Fruit fly (Drosophila melanogaster) whole organism, embryonic: ENCODE measurements around the gene CG33258.

Source experiments
- Aef1 ChIP-seq: fragments of 200-800 bp; sonication (Bioruptor generic); IDR thresholded peaks from 3 replicates; pipeline ENCODE4 v1.3.6; 2022; ENCODE audit warnings: missing biosample characterization, missing genetic modification characterization
- B-H1 ChIP-seq: fragments of 200-800 bp; sonication (Bioruptor generic); IDR thresholded peaks from 3 replicates; pipeline ENCODE4 v1.3.6; 2022; ENCODE audit warnings: missing biosample characterization, missing genetic modification characterization
- CG10147 ChIP-seq: fragments of 200-800 bp; sonication (Bioruptor generic); optimal IDR thresholded peaks from 2 replicates; lab custom pipeline; 2019; ENCODE audit warnings: missing biosample characterization, mild to moderate bottlenecking, missing genetic modification characterization, moderate library complexity
- CG10565 ChIP-seq: fragments of 200-800 bp; sonication (Bioruptor generic); optimal IDR thresholded peaks from 3 replicates; lab custom pipeline; 2016; ENCODE audit warnings: missing biosample characterization, mild to moderate bottlenecking, missing genetic modification characterization
- CG10979 ChIP-seq: fragments of 200-800 bp; sonication (Bioruptor generic); optimal IDR thresholded peaks from 2 replicates; lab custom pipeline; 2018; ENCODE audit warnings: missing biosample characterization, mild to moderate bottlenecking, missing genetic modification characterization, moderate library complexity
- CG11093 ChIP-seq: fragments of 200-800 bp; sonication (Bioruptor generic); IDR thresholded peaks from 3 replicates; pipeline ENCODE4 v1.3.6; 2022; ENCODE audit warnings: missing biosample characterization, missing genetic modification characterization
- CG12219 ChIP-seq: fragments of 200-800 bp; sonication (Bioruptor generic); optimal IDR thresholded peaks from 3 replicates; lab custom pipeline; 2018; ENCODE audit warnings: missing biosample characterization, mild to moderate bottlenecking, missing genetic modification characterization
- CG13296 ChIP-seq: fragments of 200-800 bp; sonication (Bioruptor generic); optimal IDR thresholded peaks from 3 replicates; lab custom pipeline; 2018; ENCODE audit warnings: missing biosample characterization, mild to moderate bottlenecking, missing genetic modification characterization
- CG15696 ChIP-seq: fragments of 200-800 bp; sonication (Bioruptor generic); optimal IDR thresholded peaks from 2 replicates; lab custom pipeline; 2019; ENCODE audit warnings: missing biosample characterization, mild to moderate bottlenecking, missing genetic modification characterization, moderate library complexity
- CG16815 ChIP-seq: fragments of 200-800 bp; sonication (Bioruptor generic); optimal IDR thresholded peaks from 3 replicates; lab custom pipeline; 2017; ENCODE audit warnings: missing biosample characterization, mild to moderate bottlenecking, missing genetic modification characterization
- CG1792 ChIP-seq: fragments of 200-800 bp; sonication (Bioruptor generic); optimal IDR thresholded peaks from 2 replicates; lab custom pipeline; 2016; ENCODE audit warnings: missing biosample characterization, missing genetic modification characterization
- CG18011 ChIP-seq: fragments of 200-800 bp; sonication (Bioruptor generic); optimal IDR thresholded peaks from 2 replicates; lab custom pipeline; 2017; ENCODE audit warnings: missing biosample characterization, missing genetic modification characterization, mild to moderate bottlenecking, moderate library complexity, missing genotype
- CG2875 ChIP-seq: fragments of 200-800 bp; sonication (Bioruptor generic); optimal IDR thresholded peaks from 2 replicates; lab custom pipeline; 2017; ENCODE audit warnings: missing biosample characterization, mild to moderate bottlenecking, missing genetic modification characterization, missing genetic modification reagents
- CG32532 ChIP-seq: fragments of 200-800 bp; sonication (Bioruptor generic); IDR thresholded peaks from 2 replicates; pipeline ENCODE4 v1.3.6; 2022; ENCODE audit warnings: missing biosample characterization, missing genetic modification characterization
- CG32767 ChIP-seq: fragments of 200-800 bp; sonication (Bioruptor generic); IDR thresholded peaks from 2 replicates; pipeline ENCODE4 v1.3.6; 2022; ENCODE audit warnings: missing biosample characterization, missing genetic modification characterization
- CG33557 ChIP-seq: fragments of 200-800 bp; sonication (Bioruptor generic); optimal IDR thresholded peaks from 2 replicates; lab custom pipeline; 2019; ENCODE audit warnings: missing biosample characterization, mild to moderate bottlenecking, missing genetic modification characterization, moderate library complexity
- CG3847 ChIP-seq: fragments of 200-800 bp; sonication (Bioruptor generic); IDR thresholded peaks from 2 replicates; pipeline ENCODE4 v1.3.6; 2022; ENCODE audit warnings: missing biosample characterization, missing genetic modification characterization
- CG5245 ChIP-seq: fragments of 200-800 bp; sonication (Bioruptor generic); optimal IDR thresholded peaks from 3 replicates; lab custom pipeline; 2016; ENCODE audit warnings: missing biosample characterization, missing genetic modification characterization
- CG6854 ChIP-seq: fragments of 200-800 bp; sonication (Bioruptor generic); optimal IDR thresholded peaks from 3 replicates; lab custom pipeline; 2017; ENCODE audit warnings: missing biosample characterization, mild to moderate bottlenecking, missing genetic modification characterization
- CG7963 ChIP-seq: fragments of 200-800 bp; sonication (Bioruptor generic); IDR thresholded peaks from 3 replicates; pipeline ENCODE4 v1.3.6; 2022; ENCODE audit warnings: missing biosample characterization, missing genetic modification characterization; ENCODE audit not compliant: partially characterized antibody
- CG8089 ChIP-seq: fragments of 200-800 bp; sonication (Bioruptor generic); optimal IDR thresholded peaks from 3 replicates; lab custom pipeline; 2016; ENCODE audit warnings: missing biosample characterization, missing genetic modification characterization
- CG8765 ChIP-seq: fragments of 200-800 bp; sonication (Bioruptor generic); IDR thresholded peaks from 2 replicates; pipeline ENCODE4 v1.3.6; 2022; ENCODE audit warnings: missing biosample characterization, missing genetic modification characterization
- CG9215 ChIP-seq: fragments of 200-800 bp; sonication (Bioruptor generic); IDR thresholded peaks from 2 replicates; pipeline ENCODE4 v1.3.6; 2022; ENCODE audit warnings: missing biosample characterization, missing genetic modification characterization
- Camta ChIP-seq: fragments of 200-800 bp; sonication (Bioruptor generic); optimal IDR thresholded peaks from 2 replicates; lab custom pipeline; 2016; ENCODE audit warnings: missing biosample characterization, missing genetic modification characterization
- Dbx ChIP-seq: fragments of 200-800 bp; sonication (Bioruptor generic); IDR thresholded peaks from 3 replicates; pipeline ENCODE4 v1.3.6; 2022; ENCODE audit warnings: missing biosample characterization, missing genetic modification characterization
- ERR ChIP-seq: fragments of 200-800 bp; sonication (Bioruptor generic); optimal IDR thresholded peaks from 2 replicates; lab custom pipeline; 2016; ENCODE audit warnings: missing biosample characterization, missing genetic modification characterization
- HHEX ChIP-seq: fragments of 200-800 bp; sonication (Bioruptor generic); optimal IDR thresholded peaks from 3 replicates; lab custom pipeline; 2017; ENCODE audit warnings: missing biosample characterization, mild to moderate bottlenecking, missing genetic modification characterization, missing genetic modification reagents
- HLH4C ChIP-seq: fragments of 200-800 bp; sonication (Bioruptor generic); IDR thresholded peaks from 3 replicates; pipeline ENCODE4 v1.3.6; 2022; ENCODE audit warnings: missing biosample characterization, missing genetic modification characterization; ENCODE audit not compliant: partially characterized antibody
- Hr78 ChIP-seq, 2 experiments: fragments of 200-800 bp in 1 of 2; fragments of >200 bp in 1 of 2; sonication (Bioruptor generic) in 1 of 2; optimal IDR thresholded peaks; 2 replicates each; lab custom pipeline; 2017 to 2019; ENCODE audit warnings: missing biosample characterization in 2 of 2, missing genetic modification characterization in 2 of 2, mild to moderate bottlenecking in 1 of 2, moderate library complexity in 1 of 2
- MBD-R2 ChIP-seq: fragments of 200-800 bp; sonication (Bioruptor generic); IDR thresholded peaks from 2 replicates; pipeline ENCODE4 v1.3.6; 2022; ENCODE audit warnings: missing biosample characterization, missing genetic modification characterization
- Max ChIP-seq: fragments of 200-800 bp; sonication (Bioruptor generic); optimal IDR thresholded peaks from 2 replicates; lab custom pipeline; 2016; ENCODE audit warnings: missing biosample characterization, mild to moderate bottlenecking, missing genetic modification characterization
- Nf-YC ChIP-seq: fragments of 200-800 bp; optimal IDR thresholded peaks from 3 replicates; lab custom pipeline; 2019; ENCODE audit warnings: missing biosample characterization, mild to moderate bottlenecking, missing genetic modification characterization, moderate library complexity
- Sin3A ChIP-seq: fragments of >200 bp; optimal IDR thresholded peaks from 2 replicates; lab custom pipeline; 2018
- Sry-β ChIP-seq: fragments of 200-800 bp; sonication (Bioruptor generic); optimal IDR thresholded peaks from 2 replicates; lab custom pipeline; 2018; ENCODE audit warnings: missing biosample characterization, mild to moderate bottlenecking, missing genetic modification characterization, moderate library complexity
- amos ChIP-seq: fragments of 200-800 bp; sonication (Bioruptor generic); IDR thresholded peaks from 2 replicates; pipeline ENCODE4 v1.3.6; 2022; ENCODE audit warnings: missing biosample characterization, missing genetic modification characterization; ENCODE audit not compliant: partially characterized antibody
- cas ChIP-seq: fragments of 200-800 bp; sonication (Bioruptor generic); IDR thresholded peaks from 2 replicates; pipeline ENCODE4 v1.3.6; 2022; ENCODE audit warnings: missing biosample characterization, missing genetic modification characterization
- chif ChIP-seq, 2 experiments: fragments of 200-800 bp; sonication (Bioruptor generic); optimal IDR thresholded peaks; 3 replicates each; lab custom pipeline; 2016; ENCODE audit warnings: missing biosample characterization in 2 of 2, missing genetic modification characterization in 2 of 2
- corto ChIP-seq: fragments of 200-800 bp; sonication (Bioruptor generic); optimal IDR thresholded peaks from 2 replicates; lab custom pipeline; 2016; ENCODE audit warnings: missing biosample characterization, mild to moderate bottlenecking, missing genetic modification characterization, moderate library complexity
- fd96Cb ChIP-seq: fragments of 200-800 bp; sonication (Bioruptor generic); optimal IDR thresholded peaks from 2 replicates; lab custom pipeline; 2018; ENCODE audit warnings: missing biosample characterization, mild to moderate bottlenecking, missing genetic modification characterization, moderate library complexity
- grn ChIP-seq: fragments of 200-800 bp; sonication (Bioruptor generic); optimal IDR thresholded peaks from 3 replicates; lab custom pipeline; 2017; ENCODE audit warnings: missing biosample characterization, missing genetic modification characterization
- gro ChIP-seq: fragments of 200-800 bp; sonication (Bioruptor generic); optimal IDR thresholded peaks from 2 replicates; lab custom pipeline; 2016; ENCODE audit warnings: missing biosample characterization, missing genetic modification characterization
- hb ChIP-seq: fragments of 200-800 bp; sonication (Bioruptor generic); IDR thresholded peaks from 3 replicates; pipeline ENCODE4 v1.3.6; 2022; ENCODE audit warnings: missing biosample characterization, missing genetic modification characterization; ENCODE audit not compliant: partially characterized antibody
- kah ChIP-seq: fragments of 200-800 bp; sonication (Bioruptor generic); optimal IDR thresholded peaks from 2 replicates; lab custom pipeline; 2018; ENCODE audit warnings: missing biosample characterization, mild to moderate bottlenecking, missing genetic modification characterization
- knrl ChIP-seq: fragments of 200-800 bp; sonication (Bioruptor generic); IDR thresholded peaks from 3 replicates; pipeline ENCODE4 v1.3.6; 2022; ENCODE audit warnings: missing biosample characterization, missing genetic modification characterization; ENCODE audit not compliant: partially characterized antibody
- maf-S ChIP-seq: fragments of 200-800 bp; sonication (Bioruptor generic); optimal IDR thresholded peaks from 2 replicates; lab custom pipeline; 2016; ENCODE audit warnings: missing biosample characterization, missing genetic modification characterization
- mirr ChIP-seq: fragments of 200-800 bp; sonication (Bioruptor generic); optimal IDR thresholded peaks from 3 replicates; lab custom pipeline; 2018; ENCODE audit warnings: missing biosample characterization, mild to moderate bottlenecking, missing genetic modification characterization
- seq ChIP-seq: fragments of 200-800 bp; sonication (Bioruptor generic); IDR thresholded peaks from 2 replicates; pipeline ENCODE4 v1.3.6; 2022; ENCODE audit warnings: missing biosample characterization, missing genetic modification characterization
- sug ChIP-seq: fragments of 200-800 bp; optimal IDR thresholded peaks from 2 replicates; lab custom pipeline; 2019; ENCODE audit warnings: missing biosample characterization, mild to moderate bottlenecking, missing genetic modification characterization, moderate library complexity
- tap ChIP-seq: fragments of 200-800 bp; optimal IDR thresholded peaks from 3 replicates; lab custom pipeline; 2019; ENCODE audit warnings: missing biosample characterization, mild to moderate bottlenecking, missing genetic modification characterization, moderate library complexity
- tx ChIP-seq: fragments of 200-800 bp; sonication (Bioruptor generic); optimal IDR thresholded peaks from 2 replicates; lab custom pipeline; 2016; ENCODE audit warnings: missing biosample characterization, missing genetic modification characterization

CG33258 gene

dm6 chr3L:16037048-16037477 lies 45.3 kb upstream of the CG33258 start (continued):
- TF ChIP-seq corto (GFP tag; lab: Kevin White, UChicago) (no peak), Max (GFP tag; lab: Kevin White, UChicago) (peak; percentile 47), CG16815 (peak; percentile 39), CG32532 (GFP tag; lab: Robert Waterston, UW) (peak; percentile 90), CG11093 (GFP tag; lab: Robert Waterston, UW) (peak; percentile 33; the same call in 1 of the 3 replicates), Camta (GFP tag; lab: Kevin White, UChicago) (peak; percentile 59), cas (GFP tag; lab: Robert Waterston, UW) (peak; percentile 72; the same call in 1 of the 2 replicates), CG15696 (tag; lab: Kevin White, UChicago) (peak; percentile 72), knrl (peak; percentile 68), CG7963 (GFP tag; lab: Robert Waterston, UW) (peak; percentile 49; the same call in 2 of the 3 replicates), chif (GFP tag; optimal IDR thresholded peaks at IDR 0.05; lab: Kevin White, UChicago) (peak; percentile 53 to 76), Sry-β (GFP tag; lab: Kevin White, UChicago) (no peak), hb (GFP tag; lab: Robert Waterston, UW) (peak; percentile 45; the same call in 1 of the 3 replicates), B-H1 (GFP tag; lab: Robert Waterston, UW) (peak; percentile 76; the same call in 2 of the 3 replicates), CG1792 (peak; percentile 68), fd96Cb (peak; percentile 54), CG3847 (GFP tag; lab: Robert Waterston, UW) (peak; percentile 91), grn (peak; percentile 17), CG9215 (GFP tag; lab: Robert Waterston, UW) (peak; percentile 60), amos (GFP tag; lab: Robert Waterston, UW) (peak; percentile 70; the same call in 1 of the 2 replicates), seq (GFP tag; lab: Robert Waterston, UW) (peak; percentile 70), Sin3A (lab: Kevin White, UChicago) (no peak), CG5245 (GFP tag; lab: Kevin White, UChicago) (peak; percentile 59), Nf-YC (tag; lab: Kevin White, UChicago) (peak; percentile 67), CG13296 (peak; percentile 67), CG10979 (tag; lab: Kevin White, UChicago) (peak; percentile 68), sug (tag; lab: Kevin White, UChicago) (peak; percentile 64), CG8089 (GFP tag; lab: Kevin White, UChicago) (peak; percentile 45), CG18011 (peak; percentile 69), gro (peak; percentile 88), CG33557 (peak; percentile 23), CG32767 (GFP tag; lab: Robert Waterston, UW) (no peak), MBD-R2 (peak; percentile 75; the same call in 1 of the 2 replicates), Hr78 (GFP tag; optimal IDR thresholded peaks at IDR 0.05; lab: Kevin White, UChicago) (no peak), CG6854 (GFP tag; lab: Kevin White, UChicago) (peak; percentile 79), CG10565 (peak; percentile 65), maf-S (peak; percentile 67), CG2875 (GFP tag; lab: Kevin White, UChicago) (peak; percentile 32), CG12219 (GFP tag; lab: Kevin White, UChicago) (peak; percentile 81), HLH4C (GFP tag; lab: Robert Waterston, UW) (peak; percentile 44; the same call in 1 of the 3 replicates), mirr (GFP tag; lab: Kevin White, UChicago) (no peak), Aef1 (GFP tag; lab: Robert Waterston, UW) (peak; percentile 66; the same call in 2 of the 3 replicates), tx (GFP tag; lab: Kevin White, UChicago) (peak; percentile 43), kah (GFP tag; lab: Kevin White, UChicago) (peak; percentile 12), Dbx (peak; percentile 92), ERR (peak; percentile 53), tap (tag; lab: Kevin White, UChicago) (peak; percentile 71), CG8765 (GFP tag; lab: Robert Waterston, UW) (no peak), HHEX (peak; percentile 75), CG10147 (GFP tag; lab: Kevin White, UChicago) (peak; percentile 81)
